Worm (Caenorhabditis elegans) whole organism, L4 larva: Measurements from ENCODE around the gene srh-19.
"Not testable (repeated sequence)": the region's sequence is repeated elsewhere in the genome, so short reads cannot be mapped to it uniquely, and the experiment has no call there.

Source experiments
- F49E8.2 ChIP-seq: sonication (generic microtip); optimal IDR thresholded peaks from 2 replicates; lab custom pipeline; 2016; ENCODE audit warnings: missing compliant biosample characterization, mild to moderate bottlenecking, missing genetic modification characterization, borderline replicate concordance
- Y48G9A.11 ChIP-seq: fragments of 200-800 bp; sonication (Bioruptor generic); IDR thresholded peaks from 2 replicates; pipeline ENCODE4 v1.3.6; 2022; ENCODE audit warnings: missing genetic modification reagents, missing genetic modification characterization, missing compliant biosample characterization
- ZK337.2 ChIP-seq: fragments of 200-800 bp; sonication (Bioruptor generic); IDR thresholded peaks from 2 replicates; pipeline ENCODE4 v1.3.6; 2022; ENCODE audit warnings: missing genetic modification reagents, missing genetic modification characterization, missing compliant biosample characterization
- aha-1 ChIP-seq: fragments of 150-350 bp; peaks from one replicate; lab custom pipeline; 2014; ENCODE audit warnings: missing biosample characterization, missing genetic modification characterization
- ceh-20 ChIP-seq: fragments of 200-800 bp; sonication (Bioruptor generic); IDR thresholded peaks from 2 replicates; pipeline ENCODE4 v1.3.6; 2022; ENCODE audit warnings: missing genetic modification reagents, missing genetic modification characterization, missing compliant biosample characterization
- ceh-82 ChIP-seq: sonication (generic microtip); optimal IDR thresholded peaks from 2 replicates; lab custom pipeline; 2017; ENCODE audit warnings: missing biosample characterization, missing genetic modification characterization
- ces-1 ChIP-seq: fragments of 150-350 bp; sonication (generic microtip); optimal IDR thresholded peaks from 4 replicates; lab custom pipeline; 2014; ENCODE audit warnings: missing biosample characterization, missing genetic modification reagents, missing genetic modification characterization
- cey-2 ChIP-seq: sonication (generic microtip); optimal IDR thresholded peaks from 3 replicates; lab custom pipeline; 2017; ENCODE audit warnings: missing genetic modification characterization, mild to moderate bottlenecking, missing compliant biosample characterization, antibody characterized with exemption, borderline replicate concordance; ENCODE audit not compliant: insufficient read depth
- daf-19 ChIP-seq: fragments of 200-800 bp; sonication (Bioruptor generic); conservative IDR thresholded peaks from 2 replicates; pipeline ENCODE4 v1.3.6; 2022; ENCODE audit warnings: missing genetic modification characterization, missing compliant biosample characterization
- daf-8 ChIP-seq: fragments of 200-800 bp; sonication (Bioruptor generic); IDR thresholded peaks from 2 replicates; pipeline ENCODE4 v1.3.6; 2022; ENCODE audit warnings: missing genetic modification characterization, missing compliant biosample characterization
- duxl-1 ChIP-seq: sonication (generic microtip); optimal IDR thresholded peaks from 2 replicates; lab custom pipeline; 2016; ENCODE audit warnings: mild to moderate bottlenecking, missing genetic modification characterization, moderate library complexity, missing compliant biosample characterization; ENCODE audit not compliant: poor library complexity
- egl-27 ChIP-seq: sonication (generic microtip); optimal IDR thresholded peaks from 3 replicates; lab custom pipeline; 2017; ENCODE audit warnings: missing biosample characterization, missing genetic modification reagents, missing genetic modification characterization
- egl-43 ChIP-seq: fragments of 200-800 bp; sonication (Bioruptor generic); IDR thresholded peaks from 2 replicates; pipeline ENCODE4 v1.3.6; 2022; ENCODE audit warnings: missing genetic modification reagents, missing genetic modification characterization, missing compliant biosample characterization
- fos-1 ChIP-seq: fragments of 150-350 bp; optimal IDR thresholded peaks from 2 replicates; lab custom pipeline; 2014; ENCODE audit warnings: missing biosample characterization, missing genetic modification characterization
- jun-1 ChIP-seq: fragments of 150-350 bp; optimal IDR thresholded peaks from 2 replicates; lab custom pipeline; 2014; ENCODE audit warnings: missing biosample characterization, missing genetic modification reagents, missing genetic modification characterization
- lin-13 ChIP-seq: fragments of 150-350 bp; optimal IDR thresholded peaks from 2 replicates; lab custom pipeline; 2014; ENCODE audit warnings: missing biosample characterization, missing genetic modification reagents, missing genetic modification characterization
- lin-38 ChIP-seq: fragments of 200-800 bp; sonication (Bioruptor generic); IDR thresholded peaks from 2 replicates; pipeline ENCODE4 v1.3.6; 2022; ENCODE audit warnings: missing genetic modification reagents, missing genetic modification characterization, missing compliant biosample characterization
- madf-5 ChIP-seq, 2 experiments: fragments of 200-800 bp; sonication (Bioruptor generic); IDR thresholded peaks; 2 replicates each; pipeline ENCODE4 v1.3.6; 2022; ENCODE audit warnings: missing compliant biosample characterization in 2 of 2, missing genetic modification characterization in 2 of 2
- madf-9 ChIP-seq: fragments of 200-800 bp; sonication (Bioruptor generic); conservative IDR thresholded peaks from 2 replicates; pipeline ENCODE4 v1.3.6; 2022; ENCODE audit warnings: missing genetic modification reagents, missing genetic modification characterization, missing compliant biosample characterization
- mdl-1 ChIP-seq, 2 experiments: fragments of 150-350 bp in 1 of 2; sonication (generic microtip) in 1 of 2; optimal IDR thresholded peaks; 2 replicates each; lab custom pipeline; 2014 to 2017; ENCODE audit warnings: missing biosample characterization in 2 of 2, missing genetic modification characterization in 2 of 2
- nhr-10 ChIP-seq: fragments of 150-350 bp; optimal IDR thresholded peaks from 2 replicates; lab custom pipeline; 2014; ENCODE audit warnings: missing biosample characterization, missing genetic modification characterization
- nhr-111 ChIP-seq: fragments of 200-800 bp; sonication (Bioruptor generic); optimal IDR thresholded peaks from 2 replicates; lab custom pipeline; 2018; ENCODE audit warnings: mild to moderate bottlenecking, missing genetic modification characterization, missing compliant biosample characterization
- nhr-28 ChIP-seq: fragments of 150-350 bp; optimal IDR thresholded peaks from 2 replicates; lab custom pipeline; 2014; ENCODE audit warnings: missing biosample characterization, missing genetic modification characterization
- nhr-48 ChIP-seq: sonication (generic microtip); optimal IDR thresholded peaks from 2 replicates; lab custom pipeline; 2016; ENCODE audit warnings: mild to moderate bottlenecking, missing genetic modification characterization, missing compliant biosample characterization
- nhr-6 ChIP-seq: fragments of 150-350 bp; optimal IDR thresholded peaks from 2 replicates; lab custom pipeline; 2014; ENCODE audit warnings: missing biosample characterization, missing genetic modification characterization
- pha-4 ChIP-seq, 2 experiments: fragments of 150-350 bp in 1 of 2; fragments of 200-800 bp in 1 of 2; sonication (Bioruptor generic) in 1 of 2; IDR thresholded peaks in 1 of 2; optimal IDR thresholded peaks in 1 of 2; 2 replicates each; pipeline versions ENCODE4 v1.3.6 to Lab custom; 2014 to 2022; ENCODE audit warnings: missing genetic modification characterization in 2 of 2, missing genetic modification reagents in 2 of 2, missing biosample characterization in 1 of 2, missing compliant biosample characterization in 1 of 2
- pqm-1 ChIP-seq: sonication (generic microtip); optimal IDR thresholded peaks from 2 replicates; lab custom pipeline; 2017; ENCODE audit warnings: missing biosample characterization, missing genetic modification characterization
- snpc-1.2 ChIP-seq: fragments of 200-800 bp; sonication (Bioruptor generic); IDR thresholded peaks from 2 replicates; pipeline ENCODE4 v1.3.6; 2022; ENCODE audit warnings: missing genetic modification reagents, missing genetic modification characterization, missing compliant biosample characterization
- spr-1 ChIP-seq: sonication (generic microtip); optimal IDR thresholded peaks from 2 replicates; lab custom pipeline; 2016; ENCODE audit warnings: mild to moderate bottlenecking, missing genetic modification characterization, missing compliant biosample characterization
- spr-3 ChIP-seq: fragments of 200-800 bp; sonication (Bioruptor generic); optimal IDR thresholded peaks from 2 replicates; lab custom pipeline; 2018; ENCODE audit warnings: mild to moderate bottlenecking, missing genetic modification characterization, missing compliant biosample characterization
- unc-130 ChIP-seq: sonication (generic microtip); optimal IDR thresholded peaks from 2 replicates; lab custom pipeline; 2016; ENCODE audit warnings: missing genetic modification reagents, missing genetic modification characterization, missing compliant biosample characterization
- unc-39 ChIP-seq: sonication (generic microtip); optimal IDR thresholded peaks from 2 replicates; lab custom pipeline; 2017; ENCODE audit warnings: missing biosample characterization, missing genetic modification characterization
- zag-1 ChIP-seq: fragments of 150-350 bp; optimal IDR thresholded peaks from 2 replicates; lab custom pipeline; 2014; ENCODE audit warnings: missing biosample characterization, missing genetic modification characterization
- ztf-11 ChIP-seq: fragments of 150-350 bp; optimal IDR thresholded peaks from 2 replicates; lab custom pipeline; 2014; ENCODE audit warnings: missing biosample characterization, missing genetic modification characterization

The srh-19 gene

DNA sequence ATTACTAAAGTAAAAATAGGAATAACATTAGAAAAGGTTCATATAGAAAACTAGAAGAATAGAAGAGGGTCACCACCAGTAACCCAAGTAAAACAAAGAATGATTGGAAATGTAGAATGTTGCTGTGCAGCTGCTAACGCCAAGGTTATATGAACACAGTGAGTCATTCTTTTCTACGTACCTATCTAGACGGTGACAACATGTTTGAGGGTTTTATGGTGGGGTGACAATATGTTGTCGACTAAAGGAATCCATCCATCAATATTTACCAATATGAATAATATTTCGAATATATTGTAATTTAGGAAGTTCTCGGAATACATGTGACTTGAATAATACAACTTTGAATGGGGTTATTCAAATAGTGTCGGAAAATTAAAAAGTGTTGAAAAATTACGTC, 11.7 kb upstream of the srh-19 start, which contains the start of gene ZK402.5:
Gene ZK402.5, minus strand, starts transcription at position 101 of the 400 bp plus-strand sequence.
- no peak for TF ChIP-seq ztf-11

DNA sequence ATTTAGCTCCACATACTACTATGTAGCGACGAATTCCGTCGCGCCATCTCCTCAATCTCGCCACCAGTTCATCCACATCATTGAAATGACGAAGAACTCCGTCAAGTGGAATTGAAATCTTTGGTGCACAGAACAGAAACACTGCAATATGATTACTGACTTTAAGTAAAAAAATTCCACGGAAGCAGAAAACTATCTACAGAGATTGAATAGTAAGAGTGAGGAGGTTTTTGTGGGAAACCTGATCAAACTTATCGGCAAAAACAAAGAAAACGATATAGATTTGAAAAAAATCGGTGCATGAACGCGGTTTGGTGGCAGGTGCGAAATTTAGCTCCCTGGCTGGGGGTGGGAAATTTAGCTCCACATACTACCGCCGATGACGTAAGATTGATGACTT, 9.5 kb upstream of the srh-19 start, which contains the start of gene ZK402.2:
Gene ZK402.2, plus strand, starts transcription at position 301 of the 400 bp plus-strand sequence.
- not testable (repeated sequence) for TF ChIP-seq unc-39; ZK337.2; jun-1 (tag; lab: Kevin White, UChicago)
- TF ChIP-seq, all 104 proteins: peak for 0; not testable (repeated sequence) for 104

DNA sequence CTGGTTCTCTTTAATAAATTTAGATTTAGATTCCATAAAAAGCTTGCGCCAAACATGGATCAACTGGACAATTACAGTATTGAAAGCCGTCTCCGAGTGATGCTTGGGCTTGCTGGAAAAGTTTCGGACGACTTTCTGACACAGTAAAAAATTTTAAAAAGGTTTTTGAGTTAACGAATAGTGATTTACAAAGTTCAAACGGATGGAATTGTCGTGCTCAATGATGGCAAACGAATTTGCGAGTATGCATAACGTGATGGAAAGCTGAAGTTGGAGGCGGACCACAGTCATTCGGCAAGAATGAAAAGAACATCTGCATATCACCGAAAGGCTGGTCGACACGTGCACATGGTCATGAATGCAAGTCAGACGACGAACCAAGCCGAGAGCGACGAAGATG, 9.0 kb upstream of the srh-19 start, which contains the start of gene ZK402.1:
Gene ZK402.1, plus strand, starts transcription at position 301 of the 400 bp plus-strand sequence.
- not testable (repeated sequence) for TF ChIP-seq daf-19 (GFP tag; lab: Robert Waterston, UW); daf-8; ZK337.2

DNA sequence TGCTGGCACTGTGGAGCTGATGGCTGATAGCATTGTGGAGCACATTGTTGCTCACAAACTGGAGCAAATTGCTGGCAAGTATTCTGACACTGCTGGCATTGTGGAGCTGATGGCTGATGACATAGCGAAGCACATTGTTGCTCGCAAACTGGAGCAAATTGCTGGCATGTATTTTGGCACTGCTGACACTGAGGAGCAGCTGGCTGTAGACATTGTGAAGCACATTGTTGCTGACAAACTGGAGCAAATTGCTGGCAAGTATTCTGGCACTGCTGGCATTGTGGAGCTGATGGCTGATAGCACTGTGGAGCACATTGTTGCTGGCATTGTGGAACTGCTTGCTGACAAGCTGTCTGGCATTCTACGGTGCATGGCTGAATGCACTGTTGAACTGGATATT, 3.7 kb upstream of the srh-19 start:
- TF ChIP-seq lin-38 (GFP tag; lab: Robert Waterston, UW) (no peak), aha-1 (tag; lab: Kevin White, UChicago) (peak; percentile 91)

DNA sequence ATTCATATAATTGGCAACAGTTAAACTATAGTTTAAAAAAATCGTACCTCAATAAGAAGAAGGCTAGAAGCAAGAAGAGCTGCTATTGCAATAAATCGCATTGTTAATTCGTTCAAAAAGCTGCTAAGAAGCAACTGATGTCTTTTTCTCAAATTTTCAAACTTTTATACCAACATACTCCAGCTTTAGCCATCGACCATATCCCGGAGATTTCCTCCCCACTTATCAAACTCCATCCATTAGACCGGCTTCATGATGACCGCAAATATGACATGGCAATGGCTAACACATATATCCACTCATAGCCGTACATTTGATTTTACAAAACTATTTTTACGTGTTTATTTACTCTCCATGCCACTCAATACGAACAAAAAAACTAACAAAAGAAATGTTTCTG, 2.4 kb upstream of the srh-19 start, which contains the start of gene abu-2:
Gene abu-2, minus strand, starts transcription at position 101 of the 400 bp plus-strand sequence.
- TF ChIP-seq nhr-6 (tag; lab: Kevin White, UChicago) (no peak), duxl-1 (tag; lab: Kevin White, UChicago) (no peak), spr-1 (tag; lab: Kevin White, UChicago) (no peak), pqm-1 (tag; lab: Kevin White, UChicago) (no peak), zag-1 (tag; lab: Kevin White, UChicago) (no peak), lin-13 (no peak), Y48G9A.11 (no peak), cey-2 (tag; lab: Kevin White, UChicago) (no peak), nhr-10 (tag; lab: Kevin White, UChicago) (no peak), egl-43 (GFP tag; lab: Robert Waterston, UW) (no peak), nhr-111 (GFP tag; lab: Kevin White, UChicago) (no peak), nhr-28 (no peak), madf-9 (no peak), lin-38 (GFP tag; lab: Robert Waterston, UW) (no peak), nhr-48 (tag; lab: Kevin White, UChicago) (no peak), ces-1 (no peak), ceh-82 (tag; lab: Kevin White, UChicago) (no peak), ztf-11 (no peak)
- TF ChIP-seq, all 104 proteins: peak for 0

DNA sequence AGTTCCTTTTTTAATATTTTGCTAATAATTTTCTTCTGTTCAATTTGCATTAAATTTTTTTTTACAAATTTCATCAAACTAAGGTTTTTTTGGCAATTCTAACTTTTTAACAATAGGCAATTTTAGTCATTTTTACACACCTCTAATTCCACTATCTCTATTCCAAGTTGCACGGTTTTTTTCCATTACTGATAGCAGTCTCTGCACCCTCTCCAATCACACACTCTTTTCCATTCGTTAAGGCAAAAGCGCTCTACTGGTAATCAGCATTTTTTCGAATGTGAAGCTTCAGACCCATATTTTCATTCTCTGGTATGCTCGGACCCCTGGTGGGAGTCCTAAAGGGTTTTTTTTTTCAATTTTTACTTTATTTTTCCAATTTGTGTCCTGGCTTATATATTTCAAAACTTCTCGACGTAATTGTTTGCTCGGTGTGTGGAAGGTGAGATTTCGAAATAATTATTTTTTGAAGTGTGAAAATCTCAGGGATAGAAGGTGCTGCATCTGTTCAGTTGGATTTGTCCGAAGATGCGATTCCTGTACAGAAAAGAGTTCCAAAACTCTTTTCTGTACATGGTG, 3.9 kb downstream of the srh-19 start, which contains the start of the genes F19G12.4 and F19G12.8:
Gene F19G12.4, plus strand, starts transcription at position 529 of the 579 bp plus-strand sequence.
Gene F19G12.8, plus strand, starts transcription at position 545 of the 579 bp plus-strand sequence.
- TF ChIP-seq aha-1 (tag; lab: Kevin White, UChicago) (peak; percentile 88), pqm-1 (tag; lab: Kevin White, UChicago) (peak; percentile 83), nhr-28 (peak; percentile 48), nhr-48 (tag; lab: Kevin White, UChicago) (no peak)

ce11 chrX:1419163-1419696, 6.3 kb downstream of the srh-19 start, which contains the start of gene F19G12.9:
F19G12.9 (plus strand) TSS chrX:1419213.
- TF ChIP-seq lin-38 (GFP tag; lab: Robert Waterston, UW) (peak; percentile 89), snpc-1.2 (GFP tag; lab: Robert Waterston, UW) (no peak)

- no peak for TF ChIP-seq mdl-1 (tag; optimal IDR thresholded peaks at IDR 0.05; lab: Kevin White, UChicago)
- TF ChIP-seq unc-130 = no peak
- TF ChIP-seq Y48G9A.11 = no peak
- no peak for TF ChIP-seq ceh-20 (GFP tag; lab: Robert Waterston, UW)
- TF ChIP-seq egl-27 = no peak
- TF ChIP-seq fos-1 (tag; lab: Kevin White, UChicago) = no peak
- TF ChIP-seq lin-13 = no peak
- no peak for TF ChIP-seq spr-3
- TF ChIP-seq snpc-1.2 (GFP tag; lab: Robert Waterston, UW) = no peak
- no peak for TF ChIP-seq pha-4 (GFP tag; IDR thresholded peaks at IDR 0.05; lab: Robert Waterston, UW)
- no peak for TF ChIP-seq pha-4 (tag; optimal IDR thresholded peaks at IDR 0.05; lab: Kevin White, UChicago)
- TF ChIP-seq ztf-11 = no peak
- no peak for TF ChIP-seq zag-1 (tag; lab: Kevin White, UChicago)
- TF ChIP-seq ZK337.2 = no peak
- no peak for TF ChIP-seq F49E8.2
- no peak for TF ChIP-seq madf-5 (GFP tag; IDR thresholded peaks at IDR 0.05; lab: Robert Waterston, UW)
These were observed 7.6 kb downstream of the srh-19 start for ce11 chrX:1420524-1420923.
